Fruit fly (Drosophila melanogaster) whole organism, adult: ENCODE data around the gene CheB38c.
A peak's percentile ranks its signal among the peaks of the same experiment; 100 is the strongest.

Source experiments
- CG11617 ChIP-seq: fragments of 200-800 bp; sonication (Bioruptor generic); optimal IDR thresholded peaks from 2 replicates; lab custom pipeline; 2017; ENCODE audit warnings: mild to moderate bottlenecking, missing biosample characterization, missing genetic modification reagents, missing genetic modification characterization
- CG33017 ChIP-seq: fragments of 200-800 bp; sonication (Bioruptor generic); optimal IDR thresholded peaks from 2 replicates; lab custom pipeline; 2018; ENCODE audit warnings: missing biosample characterization, mild to moderate bottlenecking, missing genetic modification characterization, moderate library complexity

DNA sequence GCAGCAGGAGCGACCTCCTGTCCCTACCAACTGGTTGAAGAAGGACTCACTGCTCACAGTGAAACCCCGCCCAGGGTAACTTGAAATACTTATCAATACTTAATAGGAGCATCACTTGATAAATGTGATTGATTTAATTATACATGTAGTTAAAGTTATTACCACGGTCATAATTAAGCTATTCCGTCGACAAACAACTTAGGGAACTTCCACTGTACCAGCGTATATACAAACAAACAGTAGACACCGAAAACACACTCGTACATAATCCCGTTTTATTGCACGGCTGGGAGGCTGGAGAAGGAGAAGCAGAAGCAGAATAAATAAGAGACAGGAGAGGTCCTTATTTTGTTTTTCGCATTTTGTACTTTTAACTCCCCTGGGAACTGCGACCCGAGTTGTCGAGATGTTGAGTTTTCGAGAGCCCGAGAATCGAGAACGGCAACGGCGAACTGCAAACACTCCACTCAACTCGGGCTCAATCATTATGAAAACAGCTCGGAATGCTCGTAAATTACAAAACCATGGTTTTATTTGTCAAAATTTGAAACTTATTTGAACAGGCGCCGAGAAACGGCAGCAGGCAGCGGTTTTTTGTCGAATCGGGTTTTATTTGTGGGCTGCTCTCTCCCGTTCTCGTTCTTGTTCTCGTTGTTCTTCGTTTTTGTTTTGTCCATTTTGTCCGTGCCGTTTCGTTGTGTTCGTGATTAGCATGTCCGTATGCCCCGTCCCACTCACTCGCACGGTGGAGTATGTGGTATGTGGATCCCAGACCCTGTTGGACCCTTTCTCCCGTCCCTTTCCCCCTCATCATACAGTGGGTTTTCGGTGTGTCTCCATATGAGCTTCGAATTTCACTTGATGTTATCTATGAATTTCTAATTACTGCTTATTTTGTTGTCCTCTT lies 20.4 kb downstream of the CheB38c start:
- TF ChIP-seq CG11617 (GFP tag; lab: Kevin White, UChicago) (no peak), CG33017 (tag; lab: Kevin White, UChicago) (peak; percentile 3)
